Worm (Caenorhabditis elegans) whole organism, L1 larva: Measurements from ENCODE around the gene eral-1.

Experiments used
- elt-3 ChIP-seq, 6 experiments: fragments of 150-350 bp in 1 of 6; sonication (generic microtip); optimal IDR thresholded peaks; 2 replicates each; lab custom pipeline; 2017 to 2018; ENCODE audit warnings: missing biosample characterization in 6 of 6, missing genetic modification characterization in 6 of 6, inconsistent platforms in 1 of 6
- nhr-84 ChIP-seq: sonication (generic microtip); optimal IDR thresholded peaks from 2 replicates; lab custom pipeline; 2017; ENCODE audit warnings: missing biosample characterization, missing genetic modification characterization

- no peak for TF ChIP-seq elt-3 (tag; optimal IDR thresholded peaks at IDR 0.05; lab: Kevin White, UChicago)
- TF ChIP-seq nhr-84 (tag; lab: Kevin White, UChicago): no peak
Measured at ce11 chrII:9594924-9595323, 5.4 kb upstream of the eral-1 start, which contains the start of gene E02H1.5.
